Fruit fly (Drosophila melanogaster): Measurements from ENCODE around the gene Ir10a.

Ir10a gene

dm6 chrX:11340719-11341322 is 29.8 kb upstream of the Ir10a start (continued):
- TF ChIP-seq gsb (GFP tag; IDR thresholded peaks at IDR 0.05) (no peak), dati (GFP tag; IDR thresholded peaks at IDR 0.05) (no peak), NC2β (GFP tag; optimal IDR thresholded peaks at IDR 0.05) (no peak), oc (tag; optimal IDR thresholded peaks at IDR 0.05) (no peak), CG34422 (GFP tag; IDR thresholded peaks at IDR 0.05) (no peak), CG8388 (GFP tag; optimal IDR thresholded peaks at IDR 0.05) (peak; percentile 23), CHES-1-like (GFP tag; optimal IDR thresholded peaks at IDR 0.05) (no peak)

- TF ChIP-seq CG9932 (GFP tag; IDR thresholded peaks at IDR 0.05) (no peak), CG13123 (GFP tag; optimal IDR thresholded peaks at IDR 0.05) (no peak), MBD-R2 (GFP tag; IDR thresholded peaks at IDR 0.05) (peak; percentile 6; the same call in 1 of the 2 replicates), sima (GFP tag; optimal IDR thresholded peaks at IDR 0.05) (no peak), bab2 (GFP tag; optimal IDR thresholded peaks at IDR 0.05) (no peak), B-H1 (GFP tag; IDR thresholded peaks at IDR 0.05) (no peak), CG16779 (GFP tag; IDR thresholded peaks at IDR 0.05) (no peak), CG11093 (GFP tag; IDR thresholded peaks at IDR 0.05) (no peak), Kr (GFP tag; optimal IDR thresholded peaks at IDR 0.05) (no peak), YL-1 (GFP tag; optimal IDR thresholded peaks at IDR 0.05) (no peak), CG12659 (GFP tag; optimal IDR thresholded peaks at IDR 0.05) (peak; percentile 23), phol (tag; optimal IDR thresholded peaks at IDR 0.05) (no peak), CG6689 (GFP tag; IDR thresholded peaks at IDR 0.05) (no peak), psq (GFP tag; optimal IDR thresholded peaks at IDR 0.05) (peak; percentile 82), CG12769 (tag; optimal IDR thresholded peaks at IDR 0.05) (no peak), Dll (GFP tag; IDR thresholded peaks at IDR 0.05; ENCODE audit: partially characterized antibody) (no peak), Rfx (GFP tag; IDR thresholded peaks at IDR 0.05) (peak; percentile 2; the same call in 1 of the 2 replicates), Rx (GFP tag; IDR thresholded peaks at IDR 0.05) (no peak), CG32532 (GFP tag; IDR thresholded peaks at IDR 0.05) (no peak), nau (GFP tag; optimal IDR thresholded peaks at IDR 0.05) (no peak), Fer3 (tag; optimal IDR thresholded peaks at IDR 0.05) (no peak), CrebB (tag; optimal IDR thresholded peaks at IDR 0.05) (no peak), CG17385 (GFP tag; optimal IDR thresholded peaks at IDR 0.05) (no peak), CG32772 (GFP tag; IDR thresholded peaks at IDR 0.05) (peak; percentile 27; the same call in 1 of the 2 replicates), Sry-δ (GFP tag; optimal IDR thresholded peaks at IDR 0.05) (no peak), Pdp1 (GFP tag; optimal IDR thresholded peaks at IDR 0.05) (no peak), BtbVII (GFP tag; optimal IDR thresholded peaks at IDR 0.05) (no peak), klu (GFP tag; IDR thresholded peaks at IDR 0.05) (no peak), CG8924 (tag; optimal IDR thresholded peaks at IDR 0.05) (peak; percentile 57), CG4404 (GFP tag; IDR thresholded peaks at IDR 0.05) (no peak), Lpt (GFP tag; optimal IDR thresholded peaks at IDR 0.05) (no peak), CG9215 (GFP tag; IDR thresholded peaks at IDR 0.05) (no peak), CG10565 (GFP tag; optimal IDR thresholded peaks at IDR 0.05) (no peak), ttk (GFP tag; IDR thresholded peaks at IDR 0.05) (no peak), gsb-n (tag; optimal IDR thresholded peaks at IDR 0.05) (no peak), Oaz (GFP tag; IDR thresholded peaks at IDR 0.05) (no peak), vfl (GFP tag; optimal IDR thresholded peaks at IDR 0.05) (no peak), Myb (GFP tag; optimal IDR thresholded peaks at IDR 0.05) (peak; percentile 9), CG7271 (tag; optimal IDR thresholded peaks at IDR 0.05) (no peak), CG12942 (GFP tag; optimal IDR thresholded peaks at IDR 0.05) (no peak), tna (GFP tag; IDR thresholded peaks at IDR 0.05; ENCODE audit: partially characterized antibody) (no peak), CG17912 (GFP tag; optimal IDR thresholded peaks at IDR 0.05) (no peak)
Observed at dm6 chrX:11339868-11340548, 29.0 kb upstream of the Ir10a start, which contains the start of the genes CG34348 and Kap3. Gene CG34348, plus strand, starts transcription at chrX:11339873. Gene Kap3, minus strand, starts transcription at chrX:11340084.
